Worm (Caenorhabditis elegans): ENCODE measurements around the gene C03A7.13.

DNA sequence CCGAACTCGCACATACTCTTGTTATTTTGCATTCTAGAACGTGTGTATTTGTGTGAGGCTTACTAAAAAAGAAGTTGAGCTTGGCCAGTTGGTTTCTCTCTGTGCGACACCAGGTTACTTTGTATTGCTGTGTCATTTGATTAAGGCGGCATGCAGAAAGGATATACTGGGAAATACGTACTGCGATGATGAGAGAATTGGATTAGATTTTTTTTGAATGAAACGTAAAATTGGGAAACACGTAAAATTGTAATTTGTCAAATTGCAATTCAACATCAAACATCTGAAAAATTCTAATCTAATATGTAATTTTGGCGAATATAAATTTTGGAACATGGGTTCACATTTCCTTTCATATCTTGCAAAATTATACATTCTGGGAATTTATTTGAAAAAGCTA lies 48.6 kb downstream of the C03A7.13 start, which contains the start of gene srh-129:
- no peak for TF ChIP-seq hmg-4 (GFP tag; optimal IDR thresholded peaks at IDR 0.05)
- no peak for TF ChIP-seq pes-1 (GFP tag; IDR thresholded peaks at IDR 0.05)
- no peak for TF ChIP-seq flt-1 (GFP tag; IDR thresholded peaks at IDR 0.05)
- no peak for TF ChIP-seq aly-1 (tag; optimal IDR thresholded peaks at IDR 0.05)
- TF ChIP-seq ceh-13 (GFP tag; optimal IDR thresholded peaks at IDR 0.05): no peak
- TF ChIP-seq ets-7 (tag; optimal IDR thresholded peaks at IDR 0.05): no peak
- TF ChIP-seq F13C5.2 (tag; optimal IDR thresholded peaks at IDR 0.05): no peak
- no peak for TF ChIP-seq ama-1 (optimal IDR thresholded peaks at IDR 0.05)
- TF ChIP-seq scrt-1 (GFP tag; IDR thresholded peaks at IDR 0.05): no peak
- TF ChIP-seq sea-1 (GFP tag; conservative IDR thresholded peaks at IDR 0.05): no peak
- no peak for TF ChIP-seq B0310.2 (tag; optimal IDR thresholded peaks at IDR 0.05)
- no peak for TF ChIP-seq hnd-1 (tag; optimal IDR thresholded peaks at IDR 0.05)
- TF ChIP-seq tbx-37 (GFP tag; conservative IDR thresholded peaks at IDR 0.05): no peak

All from whole organism, early embryonic.